Worm (Caenorhabditis elegans) whole organism, L1 larva: ENCODE results near the gene dpy-2.

Experiments
- ama-1 ChIP-seq: fragments of 150-350 bp; optimal IDR thresholded peaks from 2 replicates; lab custom pipeline; 2014
- ceh-82 ChIP-seq, 3 experiments: fragments of 150-350 bp in 1 of 3; sonication (generic microtip) in 2 of 3; optimal IDR thresholded peaks; 2 replicates each; lab custom pipeline; 2014 to 2017; ENCODE audit warnings: missing biosample characterization in 3 of 3, missing genetic modification characterization in 3 of 3
- dpl-1 ChIP-seq, 3 experiments: fragments of 150-350 bp in 2 of 3; sonication (generic microtip) in 1 of 3; optimal IDR thresholded peaks; 2 replicates each; lab custom pipeline; 2014 to 2017; ENCODE audit warnings: missing biosample characterization in 3 of 3, missing genetic modification characterization in 3 of 3, missing genetic modification reagents in 3 of 3
- egl-27 ChIP-seq, 2 experiments: fragments of 150-350 bp in 1 of 2; sonication (generic microtip); optimal IDR thresholded peaks; 3 replicates each; lab custom pipeline; 2017 to 2018; ENCODE audit warnings: missing biosample characterization in 2 of 2, missing genetic modification characterization in 2 of 2, missing genetic modification reagents in 2 of 2
- elt-3 ChIP-seq, 6 experiments: fragments of 150-350 bp in 1 of 6; sonication (generic microtip); optimal IDR thresholded peaks; 2 replicates each; lab custom pipeline; 2017 to 2018; ENCODE audit warnings: missing biosample characterization in 6 of 6, missing genetic modification characterization in 6 of 6, inconsistent platforms in 1 of 6
- lin-13 ChIP-seq: fragments of 150-350 bp; optimal IDR thresholded peaks from 2 replicates; lab custom pipeline; 2014; ENCODE audit warnings: missing biosample characterization, missing genetic modification reagents, missing genetic modification characterization
- lir-3 ChIP-seq: sonication (generic microtip); optimal IDR thresholded peaks from 2 replicates; lab custom pipeline; 2016; ENCODE audit warnings: mild to moderate bottlenecking, missing genetic modification characterization, moderate library complexity, missing compliant biosample characterization; ENCODE audit not compliant: poor library complexity
- pqm-1 ChIP-seq: sonication (generic microtip); optimal IDR thresholded peaks from 3 replicates; lab custom pipeline; 2017; ENCODE audit warnings: missing biosample characterization, missing genetic modification characterization
- unc-130 ChIP-seq: fragments of 150-350 bp; optimal IDR thresholded peaks from 2 replicates; lab custom pipeline; 2017; ENCODE audit warnings: missing biosample characterization, missing genetic modification characterization, inconsistent platforms

ce11 chrII:6736604-6737003 lies 22.5 kb downstream of the dpy-2 start, which contains the start of gene T14B4.1:
- TF ChIP-seq ama-1 (lab: Kevin White, UChicago), result no peak
- TF ChIP-seq unc-130, result no peak
- no peak for TF ChIP-seq lin-13 (GFP tag; lab: Kevin White, UChicago)
- no peak for TF ChIP-seq ceh-82 (tag; optimal IDR thresholded peaks at IDR 0.05; lab: Kevin White, UChicago)
- no peak for TF ChIP-seq pqm-1 (tag; lab: Kevin White, UChicago)
- TF ChIP-seq dpl-1 (GFP tag; optimal IDR thresholded peaks at IDR 0.05; lab: Kevin White, UChicago), result no peak
- no peak for TF ChIP-seq lir-3 (tag; lab: Kevin White, UChicago)
- no peak for TF ChIP-seq egl-27 (tag; optimal IDR thresholded peaks at IDR 0.05; lab: Kevin White, UChicago)
- TF ChIP-seq elt-3 (tag; optimal IDR thresholded peaks at IDR 0.05; lab: Kevin White, UChicago), result no peak
